Fruit fly (Drosophila melanogaster) whole organism, wandering third instar larva: ENCODE results near the gene CG5455.

Experiments
- Abd-B ChIP-seq: fragments of >200 bp; optimal IDR thresholded peaks from 2 replicates; lab custom pipeline; 2017; ENCODE audit warnings: missing biosample characterization, missing genetic modification characterization
- CG32264 ChIP-seq: fragments of 200-800 bp; sonication (Bioruptor generic); optimal IDR thresholded peaks from 2 replicates; lab custom pipeline; 2016; ENCODE audit warnings: missing biosample characterization, missing genetic modification characterization
- Hr83 ChIP-seq: fragments of 200-300 bp; sonication (Bioruptor generic); optimal IDR thresholded peaks from 2 replicates; lab custom pipeline; 2016; ENCODE audit warnings: missing biosample characterization, mild to moderate bottlenecking, missing genetic modification characterization, moderate library complexity; ENCODE audit not compliant: poor library complexity, severe bottlenecking
- Myc ChIP-seq: fragments of >200 bp; optimal IDR thresholded peaks from 2 replicates; lab custom pipeline; 2017
- Sp1 ChIP-seq: fragments of 200-800 bp; sonication (Bioruptor generic); optimal IDR thresholded peaks from 3 replicates; lab custom pipeline; 2019; ENCODE audit warnings: missing biosample characterization, mild to moderate bottlenecking, missing genetic modification characterization, moderate library complexity
- dl ChIP-seq, 2 experiments: fragments of 175-275, 200-275 bp in 1 of 2; fragments of 200-275 bp in 1 of 2; sonication (Bioruptor generic); optimal IDR thresholded peaks; lab custom pipeline; 2018; ENCODE audit warnings: mild to moderate bottlenecking in 2 of 2, missing biosample characterization in 2 of 2, missing genetic modification characterization in 2 of 2, moderate library complexity in 2 of 2; ENCODE audit not compliant: partially characterized antibody in 2 of 2, insufficient read depth in 1 of 2
- fru ChIP-seq: fragments of 200-800 bp; sonication (Bioruptor generic); optimal IDR thresholded peaks from 3 replicates; lab custom pipeline; 2016; ENCODE audit warnings: missing biosample characterization, mild to moderate bottlenecking, missing genetic modification characterization
- rgr ChIP-seq: fragments of 200-800 bp; sonication (Bioruptor generic); optimal IDR thresholded peaks from 3 replicates; lab custom pipeline; 2016; ENCODE audit warnings: missing biosample characterization, mild to moderate bottlenecking, missing genetic modification characterization

dm6 chr3R:26425681-26426080 lies 35.6 kb upstream of the CG5455 start, which contains the start of gene CG34291:
- no peak for TF ChIP-seq fru
- no peak for TF ChIP-seq dl (GFP tag; optimal IDR thresholded peaks at IDR 0.05; lab: Kevin White, UChicago; ENCODE audit: insufficient read depth in 1 of 2, partially characterized antibody in 2 of 2)
- no peak for TF ChIP-seq Hr83 (GFP tag; lab: Kevin White, UChicago)
- TF ChIP-seq Myc (lab: Kevin White, UChicago), result no peak
- no peak for TF ChIP-seq rgr (GFP tag; lab: Kevin White, UChicago)
- TF ChIP-seq Sp1 (GFP tag; lab: Kevin White, UChicago), result no peak
- TF ChIP-seq Abd-B (GFP tag; lab: Kevin White, UChicago), result no peak
- no peak for TF ChIP-seq CG32264 (GFP tag; lab: Kevin White, UChicago)
